Fruit fly (Drosophila melanogaster) whole organism, embryonic: ENCODE measurements around the gene lmd.

Experiments used
- ATbp ChIP-seq: fragments of 200-800 bp; sonication (Bioruptor generic); optimal IDR thresholded peaks from 2 replicates; lab custom pipeline; 2017; ENCODE audit warnings: missing biosample characterization, mild to moderate bottlenecking, missing genetic modification characterization, missing genetic modification reagents
- CG11456 ChIP-seq: fragments of 200-800 bp; sonication (Bioruptor generic); IDR thresholded peaks from 3 replicates; pipeline ENCODE4 v1.3.6; 2022; ENCODE audit warnings: missing biosample characterization, missing genetic modification characterization
- CG11723 ChIP-seq: fragments of 200-800 bp; sonication (Bioruptor generic); optimal IDR thresholded peaks from 2 replicates; lab custom pipeline; 2017; ENCODE audit warnings: missing biosample characterization, mild to moderate bottlenecking, missing genetic modification characterization
- CG12769 ChIP-seq: fragments of 200-800 bp; sonication (Bioruptor generic); optimal IDR thresholded peaks from 2 replicates; lab custom pipeline; 2019; ENCODE audit warnings: missing biosample characterization, mild to moderate bottlenecking, missing genetic modification characterization, moderate library complexity
- CG13296 ChIP-seq: fragments of 200-800 bp; sonication (Bioruptor generic); optimal IDR thresholded peaks from 3 replicates; lab custom pipeline; 2018; ENCODE audit warnings: missing biosample characterization, mild to moderate bottlenecking, missing genetic modification characterization
- CG13624 ChIP-seq: fragments of 200-800 bp; sonication (Bioruptor generic); optimal IDR thresholded peaks from 2 replicates; lab custom pipeline; 2016; ENCODE audit warnings: missing biosample characterization, missing genetic modification characterization
- CG1529 ChIP-seq: fragments of 200-800 bp; sonication (Bioruptor generic); optimal IDR thresholded peaks from 3 replicates; lab custom pipeline; 2018; ENCODE audit warnings: missing biosample characterization, missing genetic modification characterization
- CG15601 ChIP-seq: fragments of 200-800 bp; sonication (Bioruptor generic); optimal IDR thresholded peaks from 3 replicates; lab custom pipeline; 2019; ENCODE audit warnings: missing biosample characterization, mild to moderate bottlenecking, missing genetic modification characterization, moderate library complexity
- CG18764 ChIP-seq: fragments of 200-800 bp; sonication (Bioruptor generic); optimal IDR thresholded peaks from 3 replicates; lab custom pipeline; 2016; ENCODE audit warnings: missing biosample characterization, missing genetic modification characterization
- CG2678 ChIP-seq: fragments of 200-800 bp; sonication (Bioruptor generic); optimal IDR thresholded peaks from 3 replicates; lab custom pipeline; 2019; ENCODE audit warnings: missing biosample characterization, mild to moderate bottlenecking, missing genetic modification characterization, moderate library complexity
- CG3065 ChIP-seq: fragments of 200-800 bp; sonication (Bioruptor generic); optimal IDR thresholded peaks from 2 replicates; lab custom pipeline; 2016; ENCODE audit warnings: missing biosample characterization, missing genetic modification characterization
- CG34376 ChIP-seq: fragments of 200-800 bp; sonication (Bioruptor generic); optimal IDR thresholded peaks from 2 replicates; lab custom pipeline; 2018; ENCODE audit warnings: missing biosample characterization, mild to moderate bottlenecking, missing genetic modification characterization
- CG3995 ChIP-seq: fragments of 200-800 bp; sonication (Bioruptor generic); optimal IDR thresholded peaks from 3 replicates; lab custom pipeline; 2016; ENCODE audit warnings: missing biosample characterization, missing genetic modification characterization
- CG4820 ChIP-seq: fragments of 200-800 bp; sonication (Bioruptor generic); optimal IDR thresholded peaks from 3 replicates; lab custom pipeline; 2016; ENCODE audit warnings: missing biosample characterization, missing genetic modification characterization
- CG7372 ChIP-seq: fragments of 200-800 bp; sonication (Bioruptor generic); IDR thresholded peaks from 2 replicates; pipeline ENCODE4 v1.3.6; 2022; ENCODE audit warnings: missing biosample characterization, missing genetic modification characterization
- CG7928 ChIP-seq: fragments of 200-800 bp; sonication (Bioruptor generic); optimal IDR thresholded peaks from 2 replicates; lab custom pipeline; 2017; ENCODE audit warnings: missing biosample characterization, mild to moderate bottlenecking, missing genetic modification characterization
- CG9817 ChIP-seq: fragments of 200-800 bp; sonication (Bioruptor generic); optimal IDR thresholded peaks from 2 replicates; lab custom pipeline; 2018; ENCODE audit warnings: missing biosample characterization, mild to moderate bottlenecking, missing genetic modification characterization, moderate library complexity
- CHES-1-like ChIP-seq: fragments of 200-800 bp; sonication (Bioruptor generic); optimal IDR thresholded peaks from 2 replicates; lab custom pipeline; 2016; ENCODE audit warnings: missing biosample characterization, missing genetic modification characterization
- Dek ChIP-seq: fragments of 200-800 bp; sonication (Bioruptor generic); optimal IDR thresholded peaks from 3 replicates; lab custom pipeline; 2019; ENCODE audit warnings: missing biosample characterization, mild to moderate bottlenecking, missing genetic modification characterization, moderate library complexity
- Eip74EF ChIP-seq, 2 experiments: fragments of 200-800 bp in 1 of 2; fragments of >200 bp in 1 of 2; sonication (Bioruptor generic) in 1 of 2; optimal IDR thresholded peaks; 2 replicates each; lab custom pipeline; 2017 to 2019; ENCODE audit warnings: missing biosample characterization in 2 of 2, missing genetic modification characterization in 2 of 2, mild to moderate bottlenecking in 1 of 2, moderate library complexity in 1 of 2
- Fer2 ChIP-seq: fragments of 200-800 bp; sonication (Bioruptor generic); optimal IDR thresholded peaks from 2 replicates; lab custom pipeline; 2018; ENCODE audit warnings: missing biosample characterization, mild to moderate bottlenecking, missing genetic modification characterization, moderate library complexity
- Gsc ChIP-seq: fragments of 200-800 bp; sonication (Bioruptor generic); IDR thresholded peaks from 2 replicates; pipeline ENCODE4 v1.3.6; 2022; ENCODE audit warnings: missing biosample characterization, missing genetic modification characterization
- Lim3 ChIP-seq: fragments of 200-800 bp; sonication (Bioruptor generic); IDR thresholded peaks from 2 replicates; pipeline ENCODE4 v1.3.6; 2022; ENCODE audit warnings: missing biosample characterization, missing genetic modification characterization
- Mad ChIP-seq: fragments of 200-800 bp; sonication (Bioruptor generic); optimal IDR thresholded peaks from 2 replicates; lab custom pipeline; 2016; ENCODE audit warnings: missing biosample characterization, missing genetic modification characterization
- Max ChIP-seq: fragments of 200-800 bp; sonication (Bioruptor generic); optimal IDR thresholded peaks from 2 replicates; lab custom pipeline; 2016; ENCODE audit warnings: missing biosample characterization, mild to moderate bottlenecking, missing genetic modification characterization
- Mes4 ChIP-seq: fragments of 200-800 bp; sonication (Bioruptor generic); optimal IDR thresholded peaks from 2 replicates; lab custom pipeline; 2016; ENCODE audit warnings: missing biosample characterization, missing genetic modification characterization
- NC2β ChIP-seq: fragments of 200-800 bp; sonication (Bioruptor generic); optimal IDR thresholded peaks from 2 replicates; lab custom pipeline; 2016; ENCODE audit warnings: missing biosample characterization, missing genetic modification characterization
- Nf-YC ChIP-seq: fragments of 200-800 bp; optimal IDR thresholded peaks from 3 replicates; lab custom pipeline; 2019; ENCODE audit warnings: missing biosample characterization, mild to moderate bottlenecking, missing genetic modification characterization, moderate library complexity
- Oli ChIP-seq: fragments of 200-800 bp; sonication (Bioruptor generic); optimal IDR thresholded peaks from 2 replicates; lab custom pipeline; 2018; ENCODE audit warnings: missing biosample characterization, mild to moderate bottlenecking, missing genetic modification characterization, moderate library complexity
- Rx ChIP-seq: fragments of 200-800 bp; sonication (Bioruptor generic); IDR thresholded peaks from 2 replicates; pipeline ENCODE4 v1.3.6; 2022; ENCODE audit warnings: missing biosample characterization, missing genetic modification characterization
- ab ChIP-seq: fragments of 200-800 bp; sonication (Bioruptor generic); optimal IDR thresholded peaks from 2 replicates; lab custom pipeline; 2016; ENCODE audit warnings: missing biosample characterization, missing genetic modification characterization
- bab2 ChIP-seq: fragments of 200-800 bp; sonication (Bioruptor generic); optimal IDR thresholded peaks from 2 replicates; lab custom pipeline; 2016; ENCODE audit warnings: missing biosample characterization, missing genetic modification characterization
- bcd ChIP-seq: fragments of 200-800 bp; sonication (Bioruptor generic); optimal IDR thresholded peaks from 2 replicates; lab custom pipeline; 2017; ENCODE audit warnings: missing biosample characterization, mild to moderate bottlenecking, missing genetic modification characterization
- btn ChIP-seq: fragments of 200-800 bp; sonication (Bioruptor generic); optimal IDR thresholded peaks from 2 replicates; lab custom pipeline; 2016; ENCODE audit warnings: missing biosample characterization, missing genetic modification characterization
- dmrt99B ChIP-seq: fragments of 200-800 bp; sonication (Bioruptor generic); optimal IDR thresholded peaks from 2 replicates; lab custom pipeline; 2018; ENCODE audit warnings: missing biosample characterization, mild to moderate bottlenecking, missing genetic modification characterization, moderate library complexity
- eyg ChIP-seq: fragments of 200-800 bp; sonication (Bioruptor generic); optimal IDR thresholded peaks from 3 replicates; lab custom pipeline; 2016; ENCODE audit warnings: missing biosample characterization, missing genetic modification characterization
- fd96Cb ChIP-seq: fragments of 200-800 bp; sonication (Bioruptor generic); optimal IDR thresholded peaks from 2 replicates; lab custom pipeline; 2018; ENCODE audit warnings: missing biosample characterization, mild to moderate bottlenecking, missing genetic modification characterization, moderate library complexity
- gfzf ChIP-seq: fragments of 200-800 bp; sonication (Bioruptor generic); optimal IDR thresholded peaks from 2 replicates; lab custom pipeline; 2016; ENCODE audit warnings: missing biosample characterization, mild to moderate bottlenecking, missing genetic modification characterization, moderate library complexity
- grn ChIP-seq: fragments of 200-800 bp; sonication (Bioruptor generic); optimal IDR thresholded peaks from 3 replicates; lab custom pipeline; 2017; ENCODE audit warnings: missing biosample characterization, missing genetic modification characterization
- knrl ChIP-seq: fragments of 200-800 bp; sonication (Bioruptor generic); IDR thresholded peaks from 3 replicates; pipeline ENCODE4 v1.3.6; 2022; ENCODE audit warnings: missing biosample characterization, missing genetic modification characterization; ENCODE audit not compliant: partially characterized antibody
- lab ChIP-seq: fragments of 200-800 bp; sonication (Bioruptor generic); optimal IDR thresholded peaks from 3 replicates; lab custom pipeline; 2017; ENCODE audit warnings: missing biosample characterization, missing genetic modification characterization, mild to moderate bottlenecking, moderate library complexity, missing genetic modification reagents
- mld ChIP-seq: fragments of 200-800 bp; sonication (Bioruptor generic); IDR thresholded peaks from 3 replicates; pipeline ENCODE4 v1.3.6; 2022; ENCODE audit warnings: missing biosample characterization, missing genetic modification characterization; ENCODE audit not compliant: partially characterized antibody
- nerfin-1 ChIP-seq: fragments of 200-800 bp; sonication (Bioruptor generic); optimal IDR thresholded peaks from 3 replicates; lab custom pipeline; 2019; ENCODE audit warnings: missing biosample characterization, mild to moderate bottlenecking, missing genetic modification characterization, moderate library complexity
- pb ChIP-seq: fragments of 200-800 bp; sonication (Bioruptor generic); optimal IDR thresholded peaks from 3 replicates; lab custom pipeline; 2016; ENCODE audit warnings: missing biosample characterization, missing genetic modification characterization
- sc ChIP-seq, 3 experiments: fragments of >200 bp in 2 of 3; fragments of 200-800 bp in 1 of 3; sonication (Bioruptor generic) in 1 of 3; optimal IDR thresholded peaks; 2 replicates in 2 of 3; 3 replicates in 1 of 3; lab custom pipeline; 2017; ENCODE audit warnings: mild to moderate bottlenecking in 1 of 3, missing biosample characterization in 1 of 3, missing genetic modification characterization in 1 of 3, missing genetic modification reagents in 1 of 3
- sna ChIP-seq: fragments of 200-800 bp; sonication (Bioruptor generic); IDR thresholded peaks from 2 replicates; pipeline ENCODE4 v1.3.6; 2022; ENCODE audit warnings: missing biosample characterization, missing genetic modification characterization; ENCODE audit not compliant: partially characterized antibody
- tup ChIP-seq: fragments of 200-800 bp; sonication (Bioruptor generic); optimal IDR thresholded peaks from 2 replicates; lab custom pipeline; 2016; ENCODE audit warnings: missing biosample characterization, mild to moderate bottlenecking, missing genetic modification characterization, moderate library complexity
- twi ChIP-seq: fragments of 200-800 bp; optimal IDR thresholded peaks from 2 replicates; lab custom pipeline; 2019; ENCODE audit warnings: missing biosample characterization, mild to moderate bottlenecking, missing genetic modification characterization, moderate library complexity
- zen ChIP-seq: fragments of 200-800 bp; sonication (Bioruptor generic); optimal IDR thresholded peaks from 3 replicates; lab custom pipeline; 2018; ENCODE audit warnings: missing biosample characterization, mild to moderate bottlenecking, missing genetic modification characterization, moderate library complexity
- zfh2 ChIP-seq: fragments of 200-800 bp; sonication (Bioruptor generic); optimal IDR thresholded peaks from 2 replicates; lab custom pipeline; 2016; ENCODE audit warnings: missing biosample characterization, missing genetic modification characterization

The lmd gene

DNA sequence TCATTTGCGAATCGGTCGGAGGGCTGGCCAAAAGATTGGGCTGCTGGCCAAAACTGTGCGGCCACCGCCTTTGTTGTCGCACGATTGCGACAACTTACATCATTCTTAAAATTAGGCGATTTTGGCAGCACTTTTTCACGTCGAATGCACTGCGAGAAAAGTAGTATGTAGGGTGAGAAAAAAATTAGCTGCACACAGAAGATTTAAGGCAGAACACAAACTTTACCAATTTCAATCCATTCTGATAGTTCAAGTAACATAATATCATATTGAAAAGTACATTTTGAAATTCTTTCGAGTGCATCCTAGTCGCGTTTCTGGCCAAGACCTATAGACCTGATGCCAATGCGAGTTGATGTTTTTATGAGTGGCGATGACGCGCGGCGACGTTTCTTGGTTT is 2.0 kb upstream of the lmd start (continued):
- TF ChIP-seq nerfin-1 (tag; lab: Kevin White, UChicago) (no peak), ab (GFP tag; lab: Kevin White, UChicago) (no peak), sna (GFP tag; lab: Robert Waterston, UW) (no peak), CG11456 (peak; percentile 67; the same call in 1 of the 3 replicates), gfzf (no peak), Mes4 (GFP tag; lab: Kevin White, UChicago) (no peak), grn (GFP tag; lab: Kevin White, UChicago) (no peak), Dek (tag; lab: Kevin White, UChicago) (peak; percentile 37), btn (GFP tag; lab: Kevin White, UChicago) (no peak), NC2β (GFP tag; lab: Kevin White, UChicago) (no peak), Eip74EF (GFP tag; optimal IDR thresholded peaks at IDR 0.05; lab: Kevin White, UChicago) (no peak), twi (no peak), CG12769 (tag; lab: Kevin White, UChicago) (peak; percentile 77), CG15601 (tag; lab: Kevin White, UChicago) (no peak), CG2678 (tag; lab: Kevin White, UChicago) (peak; percentile 65), CG4820 (GFP tag; lab: Kevin White, UChicago) (peak; percentile 18), Lim3 (no peak), Mad (peak; percentile 3), Nf-YC (tag; lab: Kevin White, UChicago) (no peak), CG13624 (GFP tag; lab: Kevin White, UChicago) (peak; percentile 70), zfh2 (GFP tag; lab: Kevin White, UChicago) (peak; percentile 75), Max (GFP tag; lab: Kevin White, UChicago) (no peak), CHES-1-like (peak; percentile 48), CG18764 (no peak), mld (GFP tag; lab: Robert Waterston, UW) (no peak), knrl (GFP tag; lab: Robert Waterston, UW) (no peak), pb (no peak), CG11723 (GFP tag; lab: Kevin White, UChicago) (no peak), CG7928 (GFP tag; lab: Kevin White, UChicago) (peak; percentile 24), lab (GFP tag; lab: Kevin White, UChicago) (peak; percentile 68), Rx (GFP tag; lab: Robert Waterston, UW) (0 out of 2 replicates have a peak, but pooled peaks have one; percentile 7), Gsc (GFP tag; lab: Robert Waterston, UW) (no peak), ATbp (no peak), sc (optimal IDR thresholded peaks at IDR 0.05; lab: Kevin White, UChicago) (no peak), sc (GFP tag; optimal IDR thresholded peaks at IDR 0.05; lab: Kevin White, UChicago) (no peak), Oli (tag; lab: Kevin White, UChicago) (peak; percentile 32), bcd (GFP tag; lab: Kevin White, UChicago) (peak; percentile 63), zen (tag; lab: Kevin White, UChicago) (no peak), CG3995 (GFP tag; lab: Kevin White, UChicago) (no peak), CG13296 (GFP tag; lab: Kevin White, UChicago) (no peak), CG9817 (tag; lab: Kevin White, UChicago) (peak; percentile 70), Fer2 (no peak), eyg (GFP tag; lab: Kevin White, UChicago) (no peak), CG3065 (GFP tag; lab: Kevin White, UChicago) (no peak), dmrt99B (tag; lab: Kevin White, UChicago) (peak; percentile 41), bab2 (peak; percentile 58), CG7372 (GFP tag; lab: Robert Waterston, UW) (peak; percentile 71), fd96Cb (tag; lab: Kevin White, UChicago) (peak; percentile 11), CG1529 (GFP tag; lab: Kevin White, UChicago) (no peak), tup (peak; percentile 20), CG34376 (GFP tag; lab: Kevin White, UChicago) (no peak)
